Fruit fly (Drosophila melanogaster): ENCODE data around the gene CG7606.

CG7606 gene

dm6 chr3R:17583658-17584460 is 12.5 kb upstream of the CG7606 start (continued):
- peak; percentile 48; the same call in 1 of the 2 replicates for TF ChIP-seq lmd (GFP tag; IDR thresholded peaks at IDR 0.05)
- peak; percentile 50 for TF ChIP-seq cg (GFP tag; optimal IDR thresholded peaks at IDR 0.05)
- TF ChIP-seq CG6254 (GFP tag; optimal IDR thresholded peaks at IDR 0.05): peak; percentile 46
- TF ChIP-seq HHEX (GFP tag; optimal IDR thresholded peaks at IDR 0.05): no peak
- peak; percentile 18 for TF ChIP-seq sd (tag; optimal IDR thresholded peaks at IDR 0.05)
- TF ChIP-seq CG12155 (GFP tag; optimal IDR thresholded peaks at IDR 0.05): peak; percentile 15
- TF ChIP-seq Ada2b (GFP tag; IDR thresholded peaks at IDR 0.05): peak; percentile 31; the same call in 1 of the 2 replicates
- TF ChIP-seq az2 (GFP tag; optimal IDR thresholded peaks at IDR 0.05): peak; percentile 55
- peak; percentile 37 for TF ChIP-seq CG10209 (GFP tag; optimal IDR thresholded peaks at IDR 0.05)
- peak; percentile 37 for TF ChIP-seq CG18599 (GFP tag; optimal IDR thresholded peaks at IDR 0.05)
- peak; percentile 43 for TF ChIP-seq trem (tag; optimal IDR thresholded peaks at IDR 0.05)
- TF ChIP-seq CG4404 (GFP tag; IDR thresholded peaks at IDR 0.05): peak; percentile 46; the same call in 1 of the 2 replicates
- TF ChIP-seq bowl (GFP tag; IDR thresholded peaks at IDR 0.05): no peak
- TF ChIP-seq so (GFP tag; IDR thresholded peaks at IDR 0.05): no peak
- no peak for TF ChIP-seq pan (optimal IDR thresholded peaks at IDR 0.05)
- peak in 1 of 2 experiments; percentile 45 for TF ChIP-seq pan (GFP tag; optimal IDR thresholded peaks at IDR 0.05 in 1 of 2, IDR thresholded peaks at IDR 0.05 in 1 of 2)
- no peak for TF ChIP-seq CG33213 (GFP tag; optimal IDR thresholded peaks at IDR 0.05)
- TF ChIP-seq dmrt11E (tag; optimal IDR thresholded peaks at IDR 0.05): peak; percentile 84
- TF ChIP-seq CG16815 (GFP tag; optimal IDR thresholded peaks at IDR 0.05): peak; percentile 28
- no peak for TF ChIP-seq en (GFP tag; optimal IDR thresholded peaks at IDR 0.05)
- no peak for TF ChIP-seq Hmx (GFP tag; optimal IDR thresholded peaks at IDR 0.05)
- TF ChIP-seq ssp (GFP tag; IDR thresholded peaks at IDR 0.05): peak; percentile 37; the same call in 1 of the 2 replicates
- TF ChIP-seq jumu (GFP tag; optimal IDR thresholded peaks at IDR 0.05): no peak
- TF ChIP-seq bigmax (GFP tag; optimal IDR thresholded peaks at IDR 0.05): no peak
- TF ChIP-seq maf-S (GFP tag; optimal IDR thresholded peaks at IDR 0.05): no peak
- no peak for TF ChIP-seq ro (GFP tag; IDR thresholded peaks at IDR 0.05)
- no peak for TF ChIP-seq NK7.1 (GFP tag; optimal IDR thresholded peaks at IDR 0.05)
- TF ChIP-seq mam (GFP tag; optimal IDR thresholded peaks at IDR 0.05): no peak
- TF ChIP-seq NC2α (GFP tag; optimal IDR thresholded peaks at IDR 0.05): peak; percentile 4
- TF ChIP-seq Xbp1 (GFP tag; optimal IDR thresholded peaks at IDR 0.05): peak; percentile 27
- no peak for TF ChIP-seq Dfd (GFP tag; optimal IDR thresholded peaks at IDR 0.05)
- peak; percentile 47 for TF ChIP-seq CG32772 (GFP tag; IDR thresholded peaks at IDR 0.05)
- no peak for TF ChIP-seq nom (GFP tag; optimal IDR thresholded peaks at IDR 0.05)
- TF ChIP-seq CG31441 (GFP tag; IDR thresholded peaks at IDR 0.05): peak; percentile 67
- TF ChIP-seq CG9727 (GFP tag; optimal IDR thresholded peaks at IDR 0.05): peak; percentile 58
- no peak for TF ChIP-seq Nf-YA (GFP tag; IDR thresholded peaks at IDR 0.05)
- TF ChIP-seq CG12769 (tag; optimal IDR thresholded peaks at IDR 0.05): peak; percentile 4
- no peak for TF ChIP-seq CG4854 (GFP tag; optimal IDR thresholded peaks at IDR 0.05)
- TF ChIP-seq NFAT (GFP tag; IDR thresholded peaks at IDR 0.05): no peak
- no peak for TF ChIP-seq Pdp1 (GFP tag; optimal IDR thresholded peaks at IDR 0.05)
- peak; percentile 25 for TF ChIP-seq CG5245 (GFP tag; optimal IDR thresholded peaks at IDR 0.05)
- 0 out of 2 replicates have a peak, but pooled peaks have one; percentile 32 for TF ChIP-seq Ptx1 (GFP tag; IDR thresholded peaks at IDR 0.05)
- TF ChIP-seq Blimp-1 (GFP tag; optimal IDR thresholded peaks at IDR 0.05): peak; percentile 72
- TF ChIP-seq salm (tag; optimal IDR thresholded peaks at IDR 0.05): peak; percentile 10
- no peak for TF ChIP-seq CG12236 (GFP tag; optimal IDR thresholded peaks at IDR 0.05)
- TF ChIP-seq Aef1 (GFP tag; IDR thresholded peaks at IDR 0.05): no peak
- TF ChIP-seq Trl (optimal IDR thresholded peaks at IDR 0.05): no peak
- peak; percentile 4 for TF ChIP-seq Trl (GFP tag; optimal IDR thresholded peaks at IDR 0.05)
- TF ChIP-seq ind (GFP tag; optimal IDR thresholded peaks at IDR 0.05): peak; percentile 7
- no peak for TF ChIP-seq CG14860 (GFP tag; IDR thresholded peaks at IDR 0.05; ENCODE audit: partially characterized antibody)
